Fruit fly (Drosophila melanogaster) ovary, adult (tissue): Measurements from ENCODE around the gene klu.

ENCODE experiments used
- CG17801 ChIP-seq: fragments of 200-800 bp; optimal IDR thresholded peaks from 2 replicates; lab custom pipeline; 2019; ENCODE audit warnings: missing biosample characterization, mild to moderate bottlenecking, missing genetic modification characterization, moderate library complexity; ENCODE audit not compliant: partially characterized antibody

The klu gene

DNA sequence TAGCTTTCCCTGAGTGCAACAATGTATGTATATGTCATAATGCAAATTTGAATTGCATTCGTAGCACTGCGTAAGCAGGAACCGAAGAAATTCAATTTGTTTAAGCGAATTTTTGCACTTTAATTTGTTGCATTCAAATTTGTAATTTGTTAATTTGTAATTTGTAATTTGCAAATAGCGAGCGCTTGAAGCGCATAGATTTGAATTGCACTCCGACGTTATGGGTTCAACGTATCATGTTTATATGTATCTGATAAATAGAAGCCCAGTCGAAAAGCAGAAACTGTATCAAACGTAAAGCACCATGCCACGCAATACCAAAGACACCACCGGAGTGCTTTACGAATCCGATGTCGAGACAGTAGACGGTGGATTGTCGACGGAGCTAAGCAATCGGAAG, 14.2 kb upstream of the klu start, which contains the start of gene Fad2:
Gene Fad2 (plus strand): TSS at position 301 of the 400 bp plus-strand sequence.
- no peak for TF ChIP-seq CG17801 (GFP tag; lab: Kevin White, UChicago)

dm6 chr3L:11021958-11022357, 13.0 kb upstream of the klu start:
- TF ChIP-seq CG17801 (GFP tag; lab: Kevin White, UChicago), result no peak

DNA sequence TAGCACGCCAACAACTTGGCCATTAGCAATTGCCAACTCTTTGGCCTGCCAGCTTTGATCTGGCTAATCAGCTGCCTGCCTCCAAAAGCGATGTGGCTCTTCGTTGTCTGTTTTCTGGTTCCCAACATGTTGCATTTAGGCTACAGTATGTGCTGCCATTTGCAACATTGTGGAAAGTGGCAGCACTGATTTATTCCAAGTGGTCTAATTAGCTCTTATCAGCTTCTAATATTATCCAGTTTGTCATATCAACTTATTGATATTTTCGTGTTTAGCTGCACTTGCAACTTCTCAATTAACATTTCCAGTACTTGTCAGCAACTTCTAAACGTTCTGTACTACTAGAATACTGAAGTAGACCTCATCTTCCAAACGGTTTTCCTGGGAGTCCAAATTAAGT, 11.1 kb upstream of the klu start:
- no peak for TF ChIP-seq CG17801 (GFP tag; lab: Kevin White, UChicago)

DNA sequence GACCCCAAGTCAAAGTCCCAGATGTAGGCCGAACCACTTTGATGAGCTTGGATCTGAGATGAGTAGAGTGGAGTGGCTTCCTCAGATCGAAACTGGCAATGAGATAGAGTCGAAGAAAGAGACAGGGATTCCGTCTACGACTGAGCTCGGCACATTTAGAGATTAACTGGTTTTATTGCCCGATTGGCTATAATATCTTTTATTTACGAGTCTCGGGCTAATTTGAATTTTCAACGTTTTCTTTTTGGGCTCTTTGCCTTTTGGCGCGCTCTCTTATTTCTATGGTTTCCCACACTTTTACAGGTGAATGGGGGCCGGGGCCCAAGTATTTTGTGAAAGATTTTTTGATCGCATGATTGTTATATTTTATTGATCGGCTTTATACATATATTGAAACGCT, 6.2 kb upstream of the klu start:
- no peak for TF ChIP-seq CG17801 (GFP tag; lab: Kevin White, UChicago)

DNA sequence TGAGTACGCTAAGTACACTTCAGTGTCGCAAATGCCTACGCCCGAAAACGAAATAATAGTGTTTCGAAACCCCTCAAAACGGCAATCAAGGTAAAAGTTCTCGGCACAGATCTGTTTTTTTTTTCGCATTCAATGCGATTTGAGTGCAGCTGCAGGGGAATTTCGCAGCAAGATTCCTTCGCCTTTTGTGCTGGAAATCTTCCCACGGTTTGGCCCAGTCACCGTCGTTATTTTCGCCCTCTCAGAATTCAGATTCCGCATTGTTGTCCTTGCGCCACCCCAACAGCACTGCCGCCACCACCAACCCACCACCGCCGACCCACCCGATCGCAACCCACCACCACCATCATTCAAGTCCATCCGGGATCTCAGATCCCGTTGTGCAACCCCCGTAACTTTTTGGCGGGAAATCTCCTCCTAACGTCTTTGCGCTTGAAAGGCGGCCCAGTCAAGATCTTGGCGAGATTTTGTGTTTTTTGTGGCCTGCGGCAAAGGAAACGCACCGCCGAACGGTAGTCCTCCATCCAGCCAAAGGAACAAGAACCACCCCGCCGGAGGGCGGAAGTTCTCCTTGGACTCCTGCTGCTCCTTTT, 2.7 kb upstream of the klu start:
- no peak for TF ChIP-seq CG17801 (GFP tag; lab: Kevin White, UChicago)

- TF ChIP-seq CG17801 (GFP tag; lab: Kevin White, UChicago), result peak; percentile 80
Measured at dm6 chr3L:11010410-11010827, 1.4 kb upstream of the klu start.

- TF ChIP-seq CG17801 (GFP tag; lab: Kevin White, UChicago), result no peak
Measured at dm6 chr3L:11007786-11008185, 1.2 kb downstream of the klu start.

- TF ChIP-seq CG17801 (GFP tag; lab: Kevin White, UChicago), result no peak
Measured at dm6 chr3L:11006433-11006832, 2.6 kb downstream of the klu start.

DNA sequence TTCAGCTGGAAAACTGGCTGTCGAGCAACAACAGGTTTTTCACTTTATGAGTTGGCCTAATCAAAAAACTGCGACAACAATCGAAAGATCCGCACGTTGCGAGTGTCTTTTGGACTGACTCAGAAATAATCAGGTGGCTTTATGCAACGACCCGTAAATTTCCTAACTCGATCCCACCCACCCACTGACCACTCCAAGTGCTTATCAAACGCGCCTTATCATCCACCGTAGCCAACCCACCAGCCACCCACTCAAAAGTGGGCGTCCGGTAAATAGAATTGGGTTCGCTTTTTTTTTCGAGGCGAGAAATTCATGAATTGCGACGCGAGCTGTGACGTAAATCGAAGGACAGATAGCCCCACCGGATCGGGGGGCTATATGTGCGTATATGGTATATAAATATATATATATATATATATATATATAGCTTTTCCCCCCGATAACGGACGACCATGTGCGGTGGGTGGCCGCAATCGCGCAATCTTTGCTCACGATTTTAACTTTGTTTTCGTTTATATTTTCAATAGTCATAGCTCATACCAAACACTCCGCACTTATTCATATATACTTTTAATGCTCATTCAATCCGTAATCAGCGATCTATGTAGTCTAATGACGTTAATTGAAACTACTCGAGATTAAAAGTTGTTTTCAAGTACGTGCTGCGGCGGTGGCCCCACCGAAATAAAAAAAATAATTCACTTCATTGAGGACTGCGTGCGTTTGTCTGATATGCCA, 4.1 kb downstream of the klu start:
- no peak for TF ChIP-seq CG17801 (GFP tag; lab: Kevin White, UChicago)

- no peak for TF ChIP-seq CG17801 (GFP tag; lab: Kevin White, UChicago)
Measured at dm6 chr3L:11003980-11004379, 5.0 kb downstream of the klu start.

DNA sequence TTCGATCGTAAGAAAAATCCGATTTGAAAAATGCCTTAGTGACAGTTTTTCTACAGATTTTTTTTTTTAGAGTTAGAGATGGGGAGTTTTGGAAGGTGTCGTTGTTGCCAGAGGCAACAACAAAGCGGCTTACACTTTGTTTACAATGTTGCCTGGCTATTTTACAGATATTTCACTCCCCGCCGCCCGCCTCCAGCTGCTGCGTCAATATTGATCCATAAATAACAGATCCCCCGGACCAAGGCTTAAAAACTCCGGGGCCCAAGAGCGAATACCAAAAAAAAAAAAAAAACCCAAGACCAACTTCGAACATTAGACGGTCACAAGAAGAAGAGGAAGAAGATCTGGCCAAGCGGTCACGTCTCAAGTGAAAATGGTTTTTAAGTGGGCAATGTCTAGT, 6.1 kb downstream of the klu start:
- no peak for TF ChIP-seq CG17801 (GFP tag; lab: Kevin White, UChicago)

DNA sequence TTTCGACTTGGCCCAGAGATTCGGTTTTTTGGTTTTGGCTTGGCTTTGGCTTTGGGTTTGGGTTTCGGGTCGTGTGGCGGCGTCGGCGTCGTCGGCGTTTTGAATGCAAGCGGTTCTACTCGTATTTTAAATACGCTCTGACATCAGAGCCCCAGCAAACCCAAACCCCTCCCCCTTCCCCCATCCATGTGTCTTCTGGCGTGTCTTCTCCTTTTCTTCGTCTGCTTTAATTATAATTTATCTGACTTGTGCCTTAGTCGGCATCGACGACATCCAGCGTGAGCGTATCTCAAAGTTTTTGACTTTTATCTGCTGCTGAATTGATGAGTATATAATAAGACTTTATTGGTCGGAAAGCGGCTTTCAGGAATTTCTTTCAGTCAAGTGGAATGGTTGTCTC, 7.3 kb downstream of the klu start:
- TF ChIP-seq CG17801 (GFP tag; lab: Kevin White, UChicago), result no peak

- TF ChIP-seq CG17801 (GFP tag; lab: Kevin White, UChicago), result no peak
Measured at dm6 chr3L:10999558-10999957, 9.4 kb downstream of the klu start.

DNA sequence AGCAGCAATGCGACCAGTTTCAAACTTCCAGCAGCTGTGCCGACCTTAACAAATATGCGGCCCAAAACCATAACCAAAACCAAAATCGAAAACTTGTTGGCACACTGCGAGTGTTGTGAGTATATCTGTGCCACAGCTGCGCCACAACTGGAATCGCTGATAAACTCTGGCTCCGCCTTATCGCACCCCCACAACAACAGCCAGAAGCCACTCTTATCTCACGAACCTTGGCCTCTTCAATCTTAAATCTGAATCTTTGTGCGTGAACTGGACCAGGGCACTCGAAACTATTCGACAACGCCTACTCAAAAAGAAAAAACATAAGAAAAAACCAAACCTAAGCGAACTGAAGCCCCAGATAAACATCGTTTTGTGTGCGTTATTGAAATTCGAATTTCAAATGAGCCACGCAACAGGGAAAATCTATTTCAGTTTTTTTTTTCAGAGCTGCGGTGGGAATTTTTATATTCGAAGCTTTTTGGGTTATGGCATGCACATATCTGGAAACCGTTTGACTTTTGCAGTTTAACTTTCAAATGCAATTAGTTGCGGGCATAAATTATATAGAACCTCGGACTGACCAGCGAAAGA, 11.7 kb downstream of the klu start:
- no peak for TF ChIP-seq CG17801 (GFP tag; lab: Kevin White, UChicago)

DNA sequence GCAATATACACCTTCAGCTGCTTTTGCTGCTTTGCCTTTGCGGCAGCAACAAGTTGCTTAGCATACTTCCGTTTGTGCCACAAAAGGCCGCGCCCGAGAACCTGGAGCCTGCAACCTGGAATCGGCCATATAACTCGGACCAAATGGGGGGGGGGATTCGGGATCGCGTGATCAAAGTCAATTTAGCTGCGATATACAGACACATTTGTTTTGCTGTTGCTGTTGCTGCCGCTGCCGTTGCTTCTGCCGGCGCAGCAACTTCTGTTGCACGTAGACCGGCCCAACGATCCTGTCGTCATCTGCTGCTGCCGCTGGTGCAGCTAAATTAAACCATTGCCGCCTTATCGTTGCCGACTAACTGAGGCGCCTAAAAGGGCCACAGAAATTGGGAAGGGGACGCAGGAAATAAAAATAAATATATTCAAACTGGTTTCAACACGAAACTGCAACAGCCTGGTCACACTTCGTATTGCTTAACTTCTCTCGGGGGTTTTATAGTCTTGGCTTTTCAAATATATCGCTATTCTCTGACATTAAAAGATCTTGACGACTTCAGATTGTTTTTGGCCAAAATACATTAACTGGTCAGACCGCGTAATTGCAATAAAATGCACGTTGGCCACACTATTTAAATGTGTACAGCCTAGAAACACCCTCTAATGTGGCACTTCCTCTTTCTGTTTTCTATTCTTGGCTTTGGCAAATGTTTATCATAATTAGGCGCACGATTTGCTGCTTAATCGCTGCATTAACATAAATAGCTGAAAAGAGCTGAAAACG, 17.6 kb downstream of the klu start:
- no peak for TF ChIP-seq CG17801 (GFP tag; lab: Kevin White, UChicago)
